Worm (Caenorhabditis elegans) whole organism, young adult: ENCODE results near the gene stdh-4.

Experiments used
- B0336.3 ChIP-seq: fragments of 200-800 bp; sonication (Bioruptor generic); IDR thresholded peaks from 2 replicates; pipeline ENCODE4 v1.3.6; 2022; ENCODE audit warnings: missing genetic modification characterization, missing compliant biosample characterization
- C17E4.6 ChIP-seq: fragments of 200-800 bp; sonication (Bioruptor generic); IDR thresholded peaks from 2 replicates; pipeline ENCODE4 v1.3.6; 2022; ENCODE audit warnings: missing genetic modification reagents, missing genetic modification characterization, missing compliant biosample characterization
- F37B4.10 ChIP-seq: fragments of 200-800 bp; sonication (Bioruptor generic); IDR thresholded peaks from 2 replicates; pipeline ENCODE4 v1.3.6; 2022; ENCODE audit warnings: missing genetic modification characterization, missing compliant biosample characterization
- F39B2.1 ChIP-seq: fragments of 200-800 bp; sonication (Bioruptor generic); IDR thresholded peaks from 2 replicates; pipeline ENCODE4 v1.3.6; 2022; ENCODE audit warnings: missing genetic modification reagents, missing genetic modification characterization, missing compliant biosample characterization
- T07F8.4 ChIP-seq: sonication (generic microtip); optimal IDR thresholded peaks from 2 replicates; lab custom pipeline; 2016; ENCODE audit warnings: mild to moderate bottlenecking, missing genetic modification characterization, moderate library complexity, missing compliant biosample characterization
- Y53F4B.3 ChIP-seq: fragments of 200-800 bp; sonication (Bioruptor generic); IDR thresholded peaks from 2 replicates; pipeline ENCODE4 v1.3.6; 2022; ENCODE audit warnings: missing genetic modification reagents, missing genetic modification characterization, missing compliant biosample characterization
- Y53G8AR.9 ChIP-seq: fragments of 200-800 bp; sonication (Bioruptor generic); conservative IDR thresholded peaks from 2 replicates; pipeline ENCODE4 v1.3.6; 2022; ENCODE audit warnings: missing genetic modification reagents, missing genetic modification characterization, missing compliant biosample characterization
- aptf-2 ChIP-seq: fragments of 200-800 bp; sonication (Bioruptor generic); conservative IDR thresholded peaks from 2 replicates; pipeline ENCODE4 v1.3.6; 2022; ENCODE audit warnings: missing genetic modification reagents, missing genetic modification characterization, missing compliant biosample characterization
- attf-3 ChIP-seq: fragments of 200-800 bp; sonication (Bioruptor generic); conservative IDR thresholded peaks from 2 replicates; pipeline ENCODE4 v1.3.6; 2022; ENCODE audit warnings: missing genetic modification reagents, missing genetic modification characterization, missing compliant biosample characterization
- attf-5 ChIP-seq: fragments of 200-800 bp; sonication (Bioruptor generic); optimal IDR thresholded peaks from 2 replicates; lab custom pipeline; 2018; ENCODE audit warnings: mild to moderate bottlenecking, missing genetic modification characterization, missing compliant biosample characterization
- attf-6 ChIP-seq: fragments of 200-800 bp; sonication (Bioruptor generic); IDR thresholded peaks from 2 replicates; pipeline ENCODE4 v1.3.6; 2022; ENCODE audit warnings: missing genetic modification reagents, missing genetic modification characterization, missing compliant biosample characterization
- bed-1 ChIP-seq: fragments of 200-800 bp; sonication (Bioruptor generic); IDR thresholded peaks from 2 replicates; pipeline ENCODE4 v1.3.6; 2022; ENCODE audit warnings: missing genetic modification reagents, missing genetic modification characterization, missing compliant biosample characterization
- ccch-3 ChIP-seq: fragments of 200-800 bp; sonication (Bioruptor generic); optimal IDR thresholded peaks from 2 replicates; lab custom pipeline; 2018; ENCODE audit warnings: mild to moderate bottlenecking, missing genetic modification characterization, missing compliant biosample characterization
- cebp-1 ChIP-seq, 2 experiments: fragments of 200-800 bp in 1 of 2; sonication (Bioruptor generic) in 1 of 2; sonication (generic microtip) in 1 of 2; IDR thresholded peaks in 1 of 2; optimal IDR thresholded peaks in 1 of 2; 2 replicates each; pipeline versions ENCODE4 v1.3.6 to Lab custom; 2017 to 2022; ENCODE audit warnings: missing compliant biosample characterization in 2 of 2, missing genetic modification characterization in 2 of 2, mild to moderate bottlenecking in 1 of 2, missing genetic modification reagents in 1 of 2, moderate library complexity in 1 of 2
- cebp-2 ChIP-seq: fragments of 200-800 bp; sonication (Bioruptor generic); IDR thresholded peaks from 2 replicates; pipeline ENCODE4 v1.3.6; 2022; ENCODE audit warnings: missing genetic modification characterization, missing compliant biosample characterization
- ceh-100 ChIP-seq: fragments of 200-800 bp; sonication (Bioruptor generic); IDR thresholded peaks from 2 replicates; pipeline ENCODE4 v1.3.6; 2022; ENCODE audit warnings: missing genetic modification reagents, missing genetic modification characterization, missing compliant biosample characterization
- ceh-27 ChIP-seq: fragments of 200-800 bp; sonication (Bioruptor generic); optimal IDR thresholded peaks from 2 replicates; lab custom pipeline; 2018; ENCODE audit warnings: mild to moderate bottlenecking, missing genetic modification characterization, moderate library complexity, missing compliant biosample characterization
- ceh-58 ChIP-seq: fragments of 200-800 bp; sonication (Bioruptor generic); IDR thresholded peaks from 2 replicates; pipeline ENCODE4 v1.3.6; 2022; ENCODE audit warnings: missing genetic modification characterization, missing compliant biosample characterization
- die-1 ChIP-seq: sonication (generic microtip); optimal IDR thresholded peaks from 2 replicates; lab custom pipeline; 2016; ENCODE audit warnings: missing genotype, mild to moderate bottlenecking, missing genetic modification characterization, missing compliant biosample characterization
- dpl-1 ChIP-seq: fragments of 150-350 bp; optimal IDR thresholded peaks from 2 replicates; lab custom pipeline; 2014; ENCODE audit warnings: missing biosample characterization, missing genetic modification reagents, missing genetic modification characterization
- egrh-3 ChIP-seq: fragments of 200-800 bp; sonication (Bioruptor generic); IDR thresholded peaks from 2 replicates; pipeline ENCODE4 v1.3.6; 2022; ENCODE audit warnings: missing genetic modification reagents, missing genetic modification characterization, missing compliant biosample characterization
- ekl-4 ChIP-seq: fragments of 200-800 bp; sonication (Bioruptor generic); IDR thresholded peaks from 2 replicates; pipeline ENCODE4 v1.3.6; 2022; ENCODE audit warnings: missing genetic modification reagents, missing genetic modification characterization, missing compliant biosample characterization
- ets-4 ChIP-seq: fragments of 200-800 bp; sonication (Bioruptor generic); optimal IDR thresholded peaks from 2 replicates; lab custom pipeline; 2018; ENCODE audit warnings: mild to moderate bottlenecking, missing genetic modification characterization, missing compliant biosample characterization
- fkh-3 ChIP-seq: sonication (generic microtip); optimal IDR thresholded peaks from 2 replicates; lab custom pipeline; 2016; ENCODE audit warnings: mild to moderate bottlenecking, missing genetic modification characterization, missing compliant biosample characterization
- hlh-26 ChIP-seq: fragments of 200-800 bp; sonication (Bioruptor generic); conservative IDR thresholded peaks from 2 replicates; pipeline ENCODE4 v1.3.6; 2022; ENCODE audit warnings: missing genetic modification reagents, missing genetic modification characterization, missing compliant biosample characterization
- hmg-1.2 ChIP-seq: fragments of 200-800 bp; sonication (Bioruptor generic); IDR thresholded peaks from 2 replicates; pipeline ENCODE4 v1.3.6; 2022; ENCODE audit warnings: missing genetic modification reagents, missing genetic modification characterization, missing compliant biosample characterization
- lag-1 ChIP-seq: fragments of 200-800 bp; sonication (Bioruptor generic); IDR thresholded peaks from 2 replicates; pipeline ENCODE4 v1.3.6; 2022; ENCODE audit warnings: missing genetic modification reagents, missing genetic modification characterization, missing compliant biosample characterization
- lin-26 ChIP-seq: fragments of 200-800 bp; sonication (Bioruptor generic); IDR thresholded peaks from 2 replicates; pipeline ENCODE4 v1.3.6; 2022; ENCODE audit warnings: missing genetic modification reagents, missing genetic modification characterization, missing compliant biosample characterization
- lin-35 ChIP-seq, 3 experiments: fragments of 150-350 bp in 2 of 3; sonication (generic microtip) in 1 of 3; optimal IDR thresholded peaks; 2 replicates each; lab custom pipeline; 2014 to 2018; ENCODE audit warnings: missing biosample characterization in 3 of 3, missing genetic modification characterization in 3 of 3, missing genetic modification reagents in 3 of 3
- lin-40 ChIP-seq: sonication (generic microtip); optimal IDR thresholded peaks from 2 replicates; lab custom pipeline; 2016; ENCODE audit warnings: missing genetic modification characterization, mild to moderate bottlenecking, missing compliant biosample characterization, missing genotype, missing genetic modification reagents
- lin-54 ChIP-seq: fragments of 200-800 bp; sonication (Bioruptor generic); optimal IDR thresholded peaks from 2 replicates; lab custom pipeline; 2018; ENCODE audit warnings: mild to moderate bottlenecking, missing genetic modification characterization, missing compliant biosample characterization
- lir-1 ChIP-seq: fragments of 200-800 bp; sonication (Bioruptor generic); conservative IDR thresholded peaks from 2 replicates; pipeline ENCODE4 v1.3.6; 2022; ENCODE audit warnings: missing genetic modification reagents, missing genetic modification characterization, missing compliant biosample characterization
- lsl-1 ChIP-seq: fragments of 200-800 bp; sonication (Bioruptor generic); optimal IDR thresholded peaks from 2 replicates; lab custom pipeline; 2018; ENCODE audit warnings: mild to moderate bottlenecking, missing genetic modification characterization, moderate library complexity, missing compliant biosample characterization
- madf-10 ChIP-seq: sonication (generic microtip); optimal IDR thresholded peaks from 2 replicates; lab custom pipeline; 2016; ENCODE audit warnings: mild to moderate bottlenecking, missing genetic modification characterization, missing compliant biosample characterization
- madf-6 ChIP-seq: fragments of 200-800 bp; sonication (Bioruptor generic); IDR thresholded peaks from 2 replicates; pipeline ENCODE4 v1.3.6; 2022; ENCODE audit warnings: missing genetic modification reagents, missing genetic modification characterization, missing compliant biosample characterization
- mes-4 ChIP-seq: sonication (generic microtip); optimal IDR thresholded peaks from 2 replicates; lab custom pipeline; 2016; ENCODE audit warnings: missing genotype, missing genetic modification characterization, missing compliant biosample characterization
- nfya-1 ChIP-seq: sonication (generic microtip); optimal IDR thresholded peaks from 2 replicates; lab custom pipeline; 2017; ENCODE audit warnings: antibody characterized with exemption, missing compliant biosample characterization, missing genetic modification characterization, borderline replicate concordance; ENCODE audit not compliant: insufficient read depth
- pbrm-1 ChIP-seq: fragments of 200-800 bp; sonication (Bioruptor generic); IDR thresholded peaks from 2 replicates; pipeline ENCODE4 v1.3.6; 2022; ENCODE audit warnings: missing genetic modification reagents, missing genetic modification characterization, missing compliant biosample characterization
- snpc-1.3 ChIP-seq: sonication (generic microtip); optimal IDR thresholded peaks from 2 replicates; lab custom pipeline; 2017; ENCODE audit warnings: missing genetic modification characterization, mild to moderate bottlenecking, missing compliant biosample characterization, antibody characterized with exemption, moderate library complexity, missing genotype, missing genetic modification reagents; ENCODE audit not compliant: insufficient read depth
- snpc-4 ChIP-seq, 5 experiments: fragments of 150-350 bp in 1 of 5; sonication (generic microtip) in 4 of 5; optimal IDR thresholded peaks; 2 replicates each; lab custom pipeline; 2014 to 2018; ENCODE audit warnings: missing genetic modification characterization in 5 of 5, missing biosample characterization in 3 of 5, antibody characterized with exemption in 2 of 5, mild to moderate bottlenecking in 2 of 5, missing compliant biosample characterization in 2 of 5, missing genotype in 2 of 5, moderate library complexity in 2 of 5, missing genetic modification reagents in 1 of 5
- tbp1 ChIP-seq: fragments of 200-800 bp; sonication (Bioruptor generic); optimal IDR thresholded peaks from 2 replicates; lab custom pipeline; 2018; ENCODE audit warnings: mild to moderate bottlenecking, missing genetic modification characterization, missing compliant biosample characterization
- tbx-9 ChIP-seq: sonication (generic microtip); optimal IDR thresholded peaks from 2 replicates; lab custom pipeline; 2016; ENCODE audit warnings: borderline replicate concordance, missing genetic modification characterization, inconsistent platforms, missing compliant biosample characterization
- ztf-18 ChIP-seq: sonication (generic microtip); optimal IDR thresholded peaks from 2 replicates; lab custom pipeline; 2016; ENCODE audit warnings: missing genotype, mild to moderate bottlenecking, missing genetic modification characterization, missing compliant biosample characterization
- ztf-22 ChIP-seq: fragments of 200-800 bp; sonication (Bioruptor generic); optimal IDR thresholded peaks from 2 replicates; lab custom pipeline; 2018; ENCODE audit warnings: mild to moderate bottlenecking, missing genetic modification characterization, moderate library complexity, missing compliant biosample characterization
- ztf-25 ChIP-seq: fragments of 200-800 bp; sonication (Bioruptor generic); IDR thresholded peaks from 2 replicates; pipeline ENCODE4 v1.3.6; 2022; ENCODE audit warnings: missing genetic modification reagents, missing genetic modification characterization, missing compliant biosample characterization
- ztf-26 ChIP-seq: sonication (generic microtip); optimal IDR thresholded peaks from 2 replicates; lab custom pipeline; 2017; ENCODE audit warnings: missing genetic modification characterization, missing compliant biosample characterization
- ztf-6 ChIP-seq: fragments of 200-800 bp; sonication (Bioruptor generic); IDR thresholded peaks from 2 replicates; pipeline ENCODE4 v1.3.6; 2022; ENCODE audit warnings: missing genetic modification reagents, missing genetic modification characterization, missing compliant biosample characterization

The stdh-4 gene

DNA sequence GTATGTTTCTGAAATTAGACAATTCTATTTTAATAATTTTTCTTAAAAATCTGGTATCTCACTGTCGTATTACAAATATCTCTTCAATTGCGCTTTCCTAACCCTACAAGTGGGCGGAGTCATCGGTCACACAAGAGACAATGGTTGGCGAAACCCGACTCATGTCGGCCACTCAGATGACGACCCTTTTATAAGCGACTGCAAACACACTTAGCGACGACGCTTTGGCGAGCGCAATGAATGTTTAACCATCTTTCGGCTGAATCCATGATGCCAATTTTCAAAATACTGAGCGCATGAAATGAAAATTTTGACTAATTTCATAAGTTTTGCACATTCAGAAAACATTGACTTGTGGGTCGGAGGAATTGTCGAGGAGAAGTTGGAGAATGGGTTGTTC is 48.7 kb upstream of the stdh-4 start (continued):
- TF ChIP-seq ceh-100 (GFP tag; lab: Robert Waterston, UW) (peak; percentile 91), attf-6 (GFP tag; lab: Robert Waterston, UW) (peak; percentile 94), aptf-2 (GFP tag; lab: Robert Waterston, UW) (peak; percentile 89), lin-35 (GFP tag; optimal IDR thresholded peaks at IDR 0.05; lab: Kevin White, UChicago) (peak; percentile 48 to 93 (median 55)), die-1 (tag; lab: Kevin White, UChicago) (peak; percentile 99), lin-40 (tag; lab: Kevin White, UChicago) (peak; percentile 95), Y53G8AR.9 (GFP tag; lab: Robert Waterston, UW) (peak; percentile 99), mes-4 (tag; lab: Kevin White, UChicago) (peak; percentile 96), nfya-1 (tag; lab: Kevin White, UChicago) (no peak), lin-54 (peak; percentile 97), cebp-2 (GFP tag; lab: Robert Waterston, UW) (peak; percentile 100), ztf-26 (tag; lab: Kevin White, UChicago) (peak; percentile 95), lag-1 (peak; percentile 100), T07F8.4 (peak; percentile 96), Y53F4B.3 (GFP tag; lab: Robert Waterston, UW) (peak; percentile 94), F39B2.1 (GFP tag; lab: Robert Waterston, UW) (peak; percentile 97), attf-3 (peak; percentile 80), ets-4 (peak; percentile 100), fkh-3 (tag; lab: Kevin White, UChicago) (peak; percentile 100), tbx-9 (tag; lab: Kevin White, UChicago) (peak; percentile 100), snpc-4 (GFP tag; optimal IDR thresholded peaks at IDR 0.05; lab: Kevin White, UChicago) (peak; percentile 99), snpc-4 (tag; optimal IDR thresholded peaks at IDR 0.05; lab: Kevin White, UChicago) (peak; percentile 99 to 100 (median 100)), dpl-1 (GFP tag; lab: Kevin White, UChicago) (peak; percentile 50), ztf-22 (GFP tag; lab: Kevin White, UChicago) (peak; percentile 99), attf-5 (peak; percentile 98), lin-26 (GFP tag; lab: Robert Waterston, UW) (peak; percentile 100), C17E4.6 (GFP tag; lab: Robert Waterston, UW) (peak; percentile 99), egrh-3 (peak; percentile 69), ceh-27 (GFP tag; lab: Kevin White, UChicago) (peak; percentile 99), cebp-1 (GFP tag; IDR thresholded peaks at IDR 0.05; lab: Robert Waterston, UW) (peak; percentile 88), cebp-1 (tag; optimal IDR thresholded peaks at IDR 0.05; lab: Kevin White, UChicago) (peak; percentile 97), lsl-1 (GFP tag; lab: Kevin White, UChicago) (peak; percentile 82), ekl-4 (GFP tag; lab: Robert Waterston, UW) (peak; percentile 99), tbp1 (GFP tag; lab: Kevin White, UChicago) (peak; percentile 100), hmg-1.2 (GFP tag; lab: Robert Waterston, UW) (peak; percentile 99), madf-6 (peak; percentile 94), F37B4.10 (GFP tag; lab: Robert Waterston, UW) (peak; percentile 99), lir-1 (GFP tag; lab: Robert Waterston, UW) (peak; percentile 90), ceh-58 (GFP tag; lab: Robert Waterston, UW) (peak; percentile 100), ztf-18 (tag; lab: Kevin White, UChicago) (peak; percentile 89), madf-10 (peak; percentile 94), hlh-26 (peak; percentile 85), ztf-25 (GFP tag; lab: Robert Waterston, UW) (peak; percentile 100), snpc-1.3 (tag; lab: Kevin White, UChicago) (peak; percentile 98), B0336.3 (GFP tag; lab: Robert Waterston, UW) (peak; percentile 99), bed-1 (GFP tag; lab: Robert Waterston, UW) (peak; percentile 99), pbrm-1 (GFP tag; lab: Robert Waterston, UW) (peak; percentile 98), ccch-3 (GFP tag; lab: Kevin White, UChicago) (peak; percentile 98), ztf-6 (GFP tag; lab: Robert Waterston, UW) (peak; percentile 92)
